Worm (Caenorhabditis elegans): ENCODE results near the gene nhx-5.

DNA sequence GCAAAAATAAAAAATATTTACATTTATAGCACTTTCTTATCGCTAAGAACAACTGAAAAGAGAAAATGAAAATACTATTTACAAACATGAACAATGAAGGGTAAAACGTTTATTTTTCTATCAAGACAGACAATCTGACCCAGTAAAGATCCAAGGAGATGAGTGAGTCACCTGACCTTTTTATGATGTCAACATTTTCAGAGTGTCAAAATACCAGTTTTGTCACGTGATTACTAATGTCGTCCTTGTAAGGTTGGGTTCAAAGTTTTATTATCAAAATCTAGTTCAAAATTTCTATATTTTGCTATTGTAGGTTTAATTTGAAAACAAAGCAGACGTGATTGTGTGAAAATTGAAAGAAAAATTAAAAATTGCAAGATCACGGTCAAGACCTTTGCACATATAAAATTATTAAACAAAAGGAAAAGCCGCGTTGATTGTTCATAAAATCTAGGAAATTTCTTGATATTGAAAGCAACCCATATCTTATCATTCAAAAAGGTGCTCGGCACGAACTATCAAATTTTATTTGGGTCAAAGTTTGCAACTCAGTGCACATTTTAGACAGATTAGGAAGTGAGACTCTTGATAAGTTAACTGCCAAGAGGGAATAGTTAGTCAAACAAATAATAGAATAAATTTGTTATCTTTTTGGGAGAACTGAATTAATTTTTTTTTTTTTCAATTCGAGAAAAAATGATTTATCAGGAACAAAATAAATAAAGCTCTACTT is 53.5 kb downstream of the nhx-5 start:
- no peak for TF ChIP-seq T22C8.4 (GFP tag; IDR thresholded peaks at IDR 0.05)
- no peak for TF ChIP-seq tab-1 (GFP tag; IDR thresholded peaks at IDR 0.05)
- no peak for TF ChIP-seq klf-2 (GFP tag; conservative IDR thresholded peaks at IDR 0.05)
- TF ChIP-seq med-1 (GFP tag; optimal IDR thresholded peaks at IDR 0.05; ENCODE audit: insufficient read depth) = no peak
- TF ChIP-seq ztf-23 (GFP tag; IDR thresholded peaks at IDR 0.05) = no peak
- no peak for TF ChIP-seq flt-1 (GFP tag; IDR thresholded peaks at IDR 0.05)
- no peak for TF ChIP-seq ztf-29 (GFP tag; IDR thresholded peaks at IDR 0.05)
- TF ChIP-seq cog-1 (tag; optimal IDR thresholded peaks at IDR 0.05) = no peak
- TF ChIP-seq ref-1 (GFP tag; conservative IDR thresholded peaks at IDR 0.05) = no peak
